Fruit fly (Drosophila melanogaster): Measurements from ENCODE around the gene cm.

Gene cm

DNA sequence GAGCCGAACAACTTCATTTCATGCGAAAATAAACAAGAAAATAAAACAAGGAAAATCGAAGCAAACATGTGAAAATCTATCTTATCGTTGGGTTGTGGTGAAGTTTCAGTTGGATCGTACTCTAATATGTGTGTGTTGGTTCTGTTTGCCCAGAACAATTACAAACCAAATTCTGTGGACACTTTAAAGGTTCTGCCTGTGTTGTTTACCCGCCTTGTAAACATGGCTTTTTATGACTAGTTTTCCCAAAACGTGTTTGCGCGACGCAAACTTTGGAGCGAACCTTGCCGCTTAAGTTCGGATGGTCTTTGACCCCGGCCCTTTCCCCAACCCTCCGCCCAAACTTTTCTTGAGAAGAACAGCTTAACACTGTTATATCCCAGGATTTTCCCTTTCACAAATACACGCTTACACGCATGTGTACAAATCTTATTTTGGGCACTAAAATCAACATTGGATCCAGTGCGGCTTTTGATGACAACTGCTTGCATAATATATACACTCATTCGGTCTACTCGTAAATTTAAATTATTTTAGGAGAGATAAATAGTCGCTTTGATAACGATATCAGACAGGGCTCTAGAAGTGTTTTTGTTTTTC lies 6.7 kb downstream of the cm start (continued):
- TF ChIP-seq croc (GFP tag; conservative IDR thresholded peaks at IDR 0.05) (peak; percentile 35; the same call in 1 of the 3 replicates), CG11504 (tag; optimal IDR thresholded peaks at IDR 0.05) (peak; percentile 53), ems (GFP tag; optimal IDR thresholded peaks at IDR 0.05) (peak; percentile 61), Fer2 (tag; optimal IDR thresholded peaks at IDR 0.05) (peak; percentile 52), eve (GFP tag; optimal IDR thresholded peaks at IDR 0.05) (peak in 1 of 2 experiments; percentile 55), Blimp-1 (GFP tag; optimal IDR thresholded peaks at IDR 0.05) (peak; percentile 87), CG6654 (GFP tag; optimal IDR thresholded peaks at IDR 0.05) (peak; percentile 32), fru (optimal IDR thresholded peaks at IDR 0.05) (no peak), CG16813 (GFP tag; IDR thresholded peaks at IDR 0.05; ENCODE audit: partially characterized antibody) (no peak), CG17568 (GFP tag; optimal IDR thresholded peaks at IDR 0.05) (peak; percentile 93), CG15479 (GFP tag; optimal IDR thresholded peaks at IDR 0.05) (peak; percentile 58), Dek (tag; optimal IDR thresholded peaks at IDR 0.05) (peak; percentile 43), da (GFP tag; optimal IDR thresholded peaks at IDR 0.05) (peak; percentile 72), dpn (GFP tag; optimal IDR thresholded peaks at IDR 0.05) (peak; percentile 47 to 70), CG7357 (GFP tag; IDR thresholded peaks at IDR 0.05) (no peak), luna (GFP tag; optimal IDR thresholded peaks at IDR 0.05) (peak; percentile 23), CG4820 (GFP tag; optimal IDR thresholded peaks at IDR 0.05) (peak; percentile 79), ATbp (GFP tag; optimal IDR thresholded peaks at IDR 0.05) (peak; percentile 96), fd96Cb (tag; optimal IDR thresholded peaks at IDR 0.05) (peak; percentile 56), Ssrp (tag; optimal IDR thresholded peaks at IDR 0.05) (peak; percentile 17), pros (GFP tag; optimal IDR thresholded peaks at IDR 0.05) (peak; percentile 20), CG5953 (GFP tag; IDR thresholded peaks at IDR 0.05) (peak; percentile 68), fd102C (GFP tag; optimal IDR thresholded peaks at IDR 0.05) (peak; percentile 96), CG2116 (GFP tag; optimal IDR thresholded peaks at IDR 0.05) (peak; percentile 72), wor (GFP tag; IDR thresholded peaks at IDR 0.05) (no peak), CG30020 (tag; optimal IDR thresholded peaks at IDR 0.05) (peak; percentile 21), nau (GFP tag; optimal IDR thresholded peaks at IDR 0.05) (peak; percentile 83), CG6254 (GFP tag; optimal IDR thresholded peaks at IDR 0.05) (peak; percentile 83), dmrt11E (tag; optimal IDR thresholded peaks at IDR 0.05) (peak; percentile 90), hth (optimal IDR thresholded peaks at IDR 0.05) (no peak), Dbx (GFP tag; IDR thresholded peaks at IDR 0.05) (peak; percentile 61; the same call in 1 of the 3 replicates), CG1024 (GFP tag; IDR thresholded peaks at IDR 0.05) (peak; percentile 75), CG34224 (GFP tag; IDR thresholded peaks at IDR 0.05; ENCODE audit: partially characterized antibody) (no peak), CG10959 (GFP tag; IDR thresholded peaks at IDR 0.05) (peak; percentile 82), Oaz (GFP tag; IDR thresholded peaks at IDR 0.05) (peak; percentile 25; the same call in 1 of the 2 replicates), Dip2 (GFP tag; IDR thresholded peaks at IDR 0.05) (no peak), CG9215 (GFP tag; IDR thresholded peaks at IDR 0.05) (0 out of 2 replicates have a peak, but pooled peaks have one; percentile 9), gsb (GFP tag; IDR thresholded peaks at IDR 0.05) (peak; percentile 20; the same call in 1 of the 2 replicates), Six4 (GFP tag; optimal IDR thresholded peaks at IDR 0.05) (peak; percentile 90), tin (GFP tag; optimal IDR thresholded peaks at IDR 0.05) (peak; percentile 61), nom (GFP tag; optimal IDR thresholded peaks at IDR 0.05) (no peak), salm (tag; optimal IDR thresholded peaks at IDR 0.05) (peak; percentile 76), NfI (GFP tag; optimal IDR thresholded peaks at IDR 0.05) (peak; percentile 30), Abd-B (GFP tag; optimal IDR thresholded peaks at IDR 0.05) (no peak), CG10274 (GFP tag; optimal IDR thresholded peaks at IDR 0.05) (peak; percentile 57), CG15514 (GFP tag; optimal IDR thresholded peaks at IDR 0.05) (peak; percentile 69), Tbp (GFP tag; optimal IDR thresholded peaks at IDR 0.05) (no peak), dati (GFP tag; IDR thresholded peaks at IDR 0.05) (no peak), Mes4 (GFP tag; optimal IDR thresholded peaks at IDR 0.05) (peak; percentile 91), CG9437 (GFP tag; optimal IDR thresholded peaks at IDR 0.05) (no peak)
